Worm (Caenorhabditis elegans) whole organism, L2 larva: ENCODE measurements around the gene csr-1.

Source experiments
- aly-2 ChIP-seq: fragments of 150-350 bp; optimal IDR thresholded peaks from 2 replicates; lab custom pipeline; 2014; ENCODE audit warnings: missing biosample characterization, missing genetic modification characterization
- ama-1 ChIP-seq: fragments of 150-350 bp; optimal IDR thresholded peaks from 2 replicates; lab custom pipeline; 2018; ENCODE audit warnings: inconsistent platforms
- ceh-16 ChIP-seq: fragments of 150-350 bp; optimal IDR thresholded peaks from 2 replicates; lab custom pipeline; 2014; ENCODE audit warnings: missing biosample characterization, missing genetic modification characterization
- dmd-4 ChIP-seq: sonication (generic microtip); optimal IDR thresholded peaks from 2 replicates; lab custom pipeline; 2017; ENCODE audit warnings: missing biosample characterization, missing genetic modification characterization
- fos-1 ChIP-seq: fragments of 150-350 bp; optimal IDR thresholded peaks from 2 replicates; lab custom pipeline; 2014; ENCODE audit warnings: missing biosample characterization, missing genetic modification characterization
- lin-39 ChIP-seq: fragments of 150-350 bp; optimal IDR thresholded peaks from 2 replicates; lab custom pipeline; 2014; ENCODE audit warnings: missing biosample characterization, missing genetic modification reagents, missing genetic modification characterization
- nhr-12 ChIP-seq: fragments of 150-350 bp; optimal IDR thresholded peaks from 2 replicates; lab custom pipeline; 2014; ENCODE audit warnings: missing biosample characterization, missing genetic modification characterization
- nhr-77 ChIP-seq: fragments of 150-350 bp; optimal IDR thresholded peaks from 2 replicates; lab custom pipeline; 2014; ENCODE audit warnings: missing biosample characterization, missing genetic modification characterization
- sma-9 ChIP-seq, 2 experiments: fragments of 150-350 bp in 1 of 2; sonication (generic microtip) in 1 of 2; optimal IDR thresholded peaks; 2 replicates each; lab custom pipeline; 2014 to 2016; ENCODE audit warnings: missing genetic modification characterization in 2 of 2, mild to moderate bottlenecking in 1 of 2, missing biosample characterization in 1 of 2, missing compliant biosample characterization in 1 of 2, missing genetic modification reagents in 1 of 2, moderate library complexity in 1 of 2
- snpc-4 ChIP-seq: fragments of 150-350 bp; optimal IDR thresholded peaks from 2 replicates; lab custom pipeline; 2014; ENCODE audit warnings: missing biosample characterization, missing genetic modification characterization

- TF ChIP-seq ama-1 (lab: Kevin White, UChicago) (no peak), ceh-16 (tag; lab: Kevin White, UChicago) (no peak), nhr-12 (tag; lab: Kevin White, UChicago) (no peak), aly-2 (tag; lab: Kevin White, UChicago) (no peak), dmd-4 (tag; lab: Kevin White, UChicago) (no peak), fos-1 (no peak), nhr-77 (tag; lab: Kevin White, UChicago) (no peak), snpc-4 (no peak), lin-39 (tag; lab: Kevin White, UChicago) (no peak), sma-9 (GFP tag; optimal IDR thresholded peaks at IDR 0.05; lab: Kevin White, UChicago) (no peak), sma-9 (tag; optimal IDR thresholded peaks at IDR 0.05; lab: Kevin White, UChicago) (no peak)
Observed at ce11 chrIV:7924975-7925828, 31.9 kb upstream of the csr-1 start.
